Worm (Caenorhabditis elegans) whole organism, L1 larva: Measurements from ENCODE around the gene sysm-1.
A peak's percentile ranks its signal among the peaks of the same experiment; 100 is the strongest.

ENCODE experiments used
- C16A3.4 ChIP-seq: fragments of 150-350 bp; optimal IDR thresholded peaks from 2 replicates; lab custom pipeline; 2014; ENCODE audit warnings: missing biosample characterization, missing genetic modification characterization
- F16B12.6 ChIP-seq: fragments of 150-350 bp; optimal IDR thresholded peaks from 2 replicates; lab custom pipeline; 2014; ENCODE audit warnings: missing biosample characterization, missing genetic modification characterization
- aha-1 ChIP-seq: fragments of 150-350 bp; optimal IDR thresholded peaks from 2 replicates; lab custom pipeline; 2014; ENCODE audit warnings: missing biosample characterization, missing genetic modification characterization
- ama-1 ChIP-seq: fragments of 150-350 bp; optimal IDR thresholded peaks from 2 replicates; lab custom pipeline; 2014
- blmp-1 ChIP-seq: fragments of 150-350 bp; optimal IDR thresholded peaks from 2 replicates; lab custom pipeline; 2014; ENCODE audit warnings: missing biosample characterization, missing genetic modification characterization
- ceh-63 ChIP-seq: fragments of 200-800 bp; sonication (Bioruptor generic); optimal IDR thresholded peaks from 2 replicates; lab custom pipeline; 2018; ENCODE audit warnings: mild to moderate bottlenecking, missing genetic modification characterization, missing compliant biosample characterization
- ceh-90 ChIP-seq: sonication (generic microtip); optimal IDR thresholded peaks from 2 replicates; lab custom pipeline; 2016; ENCODE audit warnings: missing genetic modification characterization, missing compliant biosample characterization
- dsc-1 ChIP-seq: sonication (generic microtip); optimal IDR thresholded peaks from 2 replicates; lab custom pipeline; 2016; ENCODE audit warnings: mild to moderate bottlenecking, missing genetic modification characterization, missing compliant biosample characterization
- efl-1 ChIP-seq, 4 experiments: fragments of 150-350 bp; optimal IDR thresholded peaks in 3 of 4; peaks in 1 of 4; 1 replicate in 1 of 4; 2 replicates in 3 of 4; lab custom pipeline; 2014; ENCODE audit warnings: missing biosample characterization in 2 of 4, missing genetic modification characterization in 2 of 4, missing genetic modification reagents in 2 of 4
- efl-3 ChIP-seq: fragments of 200-800 bp; sonication (Bioruptor generic); optimal IDR thresholded peaks from 2 replicates; lab custom pipeline; 2018; ENCODE audit warnings: mild to moderate bottlenecking, missing genetic modification characterization, missing compliant biosample characterization
- egl-13 ChIP-seq: sonication (generic microtip); optimal IDR thresholded peaks from 2 replicates; lab custom pipeline; 2016; ENCODE audit warnings: missing genotype, missing genetic modification reagents, missing genetic modification characterization, missing compliant biosample characterization
- elt-2 ChIP-seq: sonication (generic microtip); optimal IDR thresholded peaks from 2 replicates; lab custom pipeline; 2016; ENCODE audit warnings: missing genetic modification characterization, mild to moderate bottlenecking, inconsistent platforms, missing compliant biosample characterization, missing genetic modification reagents
- elt-3 ChIP-seq, 6 experiments: fragments of 150-350 bp in 1 of 6; sonication (generic microtip); optimal IDR thresholded peaks; 2 replicates each; lab custom pipeline; 2017 to 2018; ENCODE audit warnings: missing biosample characterization in 6 of 6, missing genetic modification characterization in 6 of 6, inconsistent platforms in 1 of 6
- ets-5 ChIP-seq: fragments of 200-800 bp; sonication (Bioruptor generic); IDR thresholded peaks from 2 replicates; pipeline ENCODE4 v1.3.6; 2022; ENCODE audit warnings: missing genetic modification characterization, missing compliant biosample characterization
- fkh-10 ChIP-seq: sonication (generic microtip); optimal IDR thresholded peaks from 2 replicates; lab custom pipeline; 2017; ENCODE audit warnings: missing biosample characterization, missing genetic modification reagents, missing genetic modification characterization
- jun-1 ChIP-seq: fragments of 150-350 bp; optimal IDR thresholded peaks from 2 replicates; lab custom pipeline; 2014; ENCODE audit warnings: missing biosample characterization, missing genetic modification reagents, missing genetic modification characterization
- lin-14 ChIP-seq: fragments of 200-800 bp; sonication (Bioruptor generic); optimal IDR thresholded peaks from 2 replicates; lab custom pipeline; 2018; ENCODE audit warnings: mild to moderate bottlenecking, missing genetic modification characterization, moderate library complexity, missing compliant biosample characterization
- lin-15B ChIP-seq: fragments of 150-350 bp; sonication (generic microtip); optimal IDR thresholded peaks from 3 replicates; lab custom pipeline; 2014; ENCODE audit warnings: missing biosample characterization, missing genetic modification characterization
- lin-35 ChIP-seq, 2 experiments: fragments of 150-350 bp; optimal IDR thresholded peaks; 2 replicates each; lab custom pipeline; 2014; ENCODE audit warnings: missing biosample characterization in 2 of 2, missing genetic modification characterization in 2 of 2, missing genetic modification reagents in 2 of 2
- lsy-2 ChIP-seq, 2 experiments: fragments of 150-350 bp; optimal IDR thresholded peaks; 2 replicates each; lab custom pipeline; 2014; ENCODE audit warnings: missing biosample characterization in 2 of 2, missing genetic modification characterization in 2 of 2
- mef-2 ChIP-seq: fragments of 150-350 bp; optimal IDR thresholded peaks from 2 replicates; lab custom pipeline; 2014; ENCODE audit warnings: missing biosample characterization, missing genetic modification characterization
- nhr-11 ChIP-seq: fragments of 150-350 bp; optimal IDR thresholded peaks from 2 replicates; lab custom pipeline; 2014; ENCODE audit warnings: missing biosample characterization, missing genetic modification characterization
- nhr-20 ChIP-seq: sonication (generic microtip); optimal IDR thresholded peaks from 2 replicates; lab custom pipeline; 2016; ENCODE audit warnings: mild to moderate bottlenecking, missing genetic modification characterization, missing compliant biosample characterization
- nhr-237 ChIP-seq: fragments of 150-350 bp; optimal IDR thresholded peaks from 2 replicates; lab custom pipeline; 2014; ENCODE audit warnings: missing biosample characterization, missing genetic modification characterization
- nhr-47 ChIP-seq: sonication (generic microtip); optimal IDR thresholded peaks from 2 replicates; lab custom pipeline; 2016; ENCODE audit warnings: mild to moderate bottlenecking, missing genetic modification characterization, moderate library complexity, missing compliant biosample characterization
- nhr-71 ChIP-seq: sonication (generic microtip); optimal IDR thresholded peaks from 2 replicates; lab custom pipeline; 2016; ENCODE audit warnings: mild to moderate bottlenecking, missing genetic modification characterization, moderate library complexity, missing compliant biosample characterization
- nhr-76 ChIP-seq: sonication (generic microtip); optimal IDR thresholded peaks from 2 replicates; lab custom pipeline; 2017; ENCODE audit warnings: missing biosample characterization, missing genetic modification characterization
- nhr-84 ChIP-seq: sonication (generic microtip); optimal IDR thresholded peaks from 2 replicates; lab custom pipeline; 2017; ENCODE audit warnings: missing biosample characterization, missing genetic modification characterization
- nhr-85 ChIP-seq: sonication (generic microtip); peaks from one replicate; lab custom pipeline; 2016; ENCODE audit warnings: missing genetic modification characterization, inconsistent platforms, missing compliant biosample characterization
- pag-3 ChIP-seq: sonication (generic microtip); optimal IDR thresholded peaks from 2 replicates; lab custom pipeline; 2017; ENCODE audit warnings: missing genetic modification characterization, mild to moderate bottlenecking, missing compliant biosample characterization, antibody characterized with exemption, borderline replicate concordance; ENCODE audit not compliant: insufficient read depth
- pax-3 ChIP-seq: fragments of 200-800 bp; sonication (Bioruptor generic); optimal IDR thresholded peaks from 2 replicates; lab custom pipeline; 2018; ENCODE audit warnings: mild to moderate bottlenecking, missing genetic modification characterization, moderate library complexity, missing compliant biosample characterization
- rnt-1 ChIP-seq: sonication (generic microtip); optimal IDR thresholded peaks from 2 replicates; lab custom pipeline; 2016; ENCODE audit warnings: mild to moderate bottlenecking, missing genetic modification characterization, moderate library complexity, missing compliant biosample characterization
- snu-23 ChIP-seq: sonication (generic microtip); optimal IDR thresholded peaks from 2 replicates; lab custom pipeline; 2016; ENCODE audit warnings: missing genetic modification characterization, missing compliant biosample characterization
- sptf-1 ChIP-seq: fragments of 150-350 bp; optimal IDR thresholded peaks from 2 replicates; lab custom pipeline; 2014; ENCODE audit warnings: missing biosample characterization, missing genetic modification characterization
- sup-37 ChIP-seq: fragments of 200-800 bp; sonication (Bioruptor generic); optimal IDR thresholded peaks from 2 replicates; lab custom pipeline; 2018; ENCODE audit warnings: mild to moderate bottlenecking, missing genetic modification characterization, missing compliant biosample characterization
- unc-30 ChIP-seq: sonication (generic microtip); optimal IDR thresholded peaks from 2 replicates; lab custom pipeline; 2017; ENCODE audit warnings: missing biosample characterization, missing genetic modification characterization
- unc-86 ChIP-seq: sonication (generic microtip); optimal IDR thresholded peaks from 2 replicates; lab custom pipeline; 2016; ENCODE audit warnings: missing genetic modification characterization, missing compliant biosample characterization
- vab-15 ChIP-seq: sonication (generic microtip); optimal IDR thresholded peaks from 2 replicates; lab custom pipeline; 2017; ENCODE audit warnings: missing genotype, mild to moderate bottlenecking, missing genetic modification characterization, missing compliant biosample characterization
- ztf-4 ChIP-seq: fragments of 150-350 bp; optimal IDR thresholded peaks from 2 replicates; lab custom pipeline; 2014; ENCODE audit warnings: missing biosample characterization, missing genetic modification characterization

sysm-1 gene

ce11 chrII:9092910-9093309 lies 9.9 kb upstream of the sysm-1 start:
- TF ChIP-seq elt-3 (tag; optimal IDR thresholded peaks at IDR 0.05; lab: Kevin White, UChicago) = peak in 1 of 6 experiments; percentile 18
- TF ChIP-seq elt-2 (tag; lab: Kevin White, UChicago) = peak; percentile 48
- TF ChIP-seq nhr-71 (tag; lab: Kevin White, UChicago) = peak; percentile 0
- no peak for TF ChIP-seq egl-13 (tag; lab: Kevin White, UChicago)
- TF ChIP-seq nhr-76 (tag; lab: Kevin White, UChicago) = no peak
- no peak for TF ChIP-seq jun-1 (tag; lab: Kevin White, UChicago)
- no peak for TF ChIP-seq lsy-2 (tag; optimal IDR thresholded peaks at IDR 0.05; lab: Kevin White, UChicago)
- no peak for TF ChIP-seq efl-3 (GFP tag; lab: Kevin White, UChicago)
- TF ChIP-seq nhr-85 (tag; lab: Kevin White, UChicago) = peak; percentile 56
- no peak for TF ChIP-seq nhr-84 (tag; lab: Kevin White, UChicago)
- TF ChIP-seq F16B12.6 (tag; lab: Kevin White, UChicago) = no peak
- peak; percentile 22 for TF ChIP-seq vab-15
- TF ChIP-seq C16A3.4 = no peak
- TF ChIP-seq ama-1 (lab: Kevin White, UChicago) = no peak
- TF ChIP-seq nhr-47 (tag; lab: Kevin White, UChicago) = no peak
- peak; percentile 22 for TF ChIP-seq lin-14 (GFP tag; lab: Kevin White, UChicago)
- no peak for TF ChIP-seq snu-23
- TF ChIP-seq dsc-1 (tag; lab: Kevin White, UChicago) = no peak
- TF ChIP-seq unc-30 (tag; lab: Kevin White, UChicago) = no peak
- TF ChIP-seq sup-37 (GFP tag; lab: Kevin White, UChicago) = no peak
- peak in 1 of 2 experiments; percentile 22 for TF ChIP-seq lin-35 (GFP tag; optimal IDR thresholded peaks at IDR 0.05; lab: Kevin White, UChicago)

ce11 chrII:9086308-9086707 lies 3.3 kb upstream of the sysm-1 start, which contains the start of gene hlh-3:
hlh-3 (plus strand) TSS chrII:9086608.
- no peak for TF ChIP-seq aha-1
- TF ChIP-seq ztf-4 (tag; lab: Kevin White, UChicago) = no peak
- TF ChIP-seq fkh-10 (GFP tag; lab: Kevin White, UChicago) = no peak
- no peak for TF ChIP-seq mef-2 (tag; lab: Kevin White, UChicago)
- TF ChIP-seq ets-5 (GFP tag; lab: Robert Waterston, UW) = no peak
- TF ChIP-seq elt-2 (tag; lab: Kevin White, UChicago) = no peak
- no peak for TF ChIP-seq blmp-1
- no peak for TF ChIP-seq sptf-1 (tag; lab: Kevin White, UChicago)
- TF ChIP-seq ceh-90 (tag; lab: Kevin White, UChicago) = no peak
- TF ChIP-seq rnt-1 (tag; lab: Kevin White, UChicago) = no peak
- TF ChIP-seq vab-15 = no peak
- TF ChIP-seq nhr-11 = no peak
- no peak for TF ChIP-seq nhr-20 (tag; lab: Kevin White, UChicago)
- no peak for TF ChIP-seq nhr-237 (tag; lab: Kevin White, UChicago)

DNA sequence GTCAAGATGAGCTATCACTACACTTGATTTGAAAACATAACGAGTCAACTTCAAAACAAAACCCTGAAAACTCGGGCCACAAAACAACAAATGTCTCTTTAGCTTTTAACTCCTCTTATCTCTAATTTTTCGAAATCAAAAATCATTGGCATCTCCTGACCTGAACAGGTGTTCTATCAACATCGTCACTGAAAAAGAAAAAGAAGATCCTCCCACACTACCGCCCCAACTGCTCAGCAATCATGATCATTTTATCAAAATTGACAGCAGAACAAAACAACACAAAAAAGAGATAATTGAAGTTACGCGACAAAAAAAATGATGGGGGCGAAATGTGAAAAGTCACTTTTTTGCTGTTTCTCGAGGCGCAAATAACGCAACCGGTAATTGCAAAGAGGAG lies 4.6 kb downstream of the sysm-1 start:
- TF ChIP-seq nhr-71 (tag; lab: Kevin White, UChicago) = peak; percentile 25
- peak; percentile 23 for TF ChIP-seq pag-3 (tag; lab: Kevin White, UChicago)
- no peak for TF ChIP-seq pax-3 (tag; lab: Kevin White, UChicago)
- TF ChIP-seq rnt-1 (tag; lab: Kevin White, UChicago) = peak; percentile 31
- no peak for TF ChIP-seq unc-86 (tag; lab: Kevin White, UChicago)
- TF ChIP-seq lin-14 (GFP tag; lab: Kevin White, UChicago) = peak; percentile 56

DNA sequence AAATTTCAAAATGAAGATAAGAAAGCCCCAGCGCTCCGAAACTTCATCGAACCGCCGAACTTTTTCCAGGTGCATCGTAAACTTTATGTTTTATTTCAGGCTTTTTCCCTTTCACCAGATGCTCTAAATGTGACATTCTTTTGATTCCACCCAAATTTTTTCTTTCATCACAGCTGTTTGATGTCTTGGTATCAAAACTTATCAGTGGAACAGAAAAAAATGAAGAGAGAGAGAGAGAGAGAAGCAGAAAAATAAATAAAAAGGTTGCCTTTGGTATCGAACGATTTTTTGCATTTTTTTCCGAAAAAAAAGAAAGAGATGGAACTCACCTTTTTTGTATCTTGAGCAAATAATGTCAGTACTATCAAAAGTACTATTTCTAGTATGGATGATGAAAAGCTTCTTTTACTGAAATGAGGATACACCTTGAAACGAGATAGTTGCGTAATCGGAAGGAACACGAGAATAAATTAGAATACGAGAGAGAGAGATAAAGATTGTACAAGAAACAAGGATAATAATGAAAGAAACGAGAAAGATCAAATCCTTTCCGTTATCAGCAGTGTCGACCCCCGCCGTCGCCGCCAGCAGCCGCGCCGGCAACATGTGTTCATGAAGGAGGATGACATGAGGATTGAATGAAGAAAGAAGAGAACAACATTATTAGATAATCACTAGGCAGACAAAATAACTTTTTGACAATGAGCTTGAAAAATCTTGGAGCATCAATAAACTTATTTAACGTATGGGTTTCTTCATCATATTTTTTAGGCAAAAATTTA lies 6.7 kb downstream of the sysm-1 start:
- TF ChIP-seq efl-1 (optimal IDR thresholded peaks at IDR 0.05; lab: Kevin White, UChicago) = no peak
- peak in 1 of 2 experiments; percentile 44 for TF ChIP-seq efl-1 (GFP tag; optimal IDR thresholded peaks at IDR 0.05 in 1 of 2; lab: Kevin White, UChicago)
- TF ChIP-seq rnt-1 (tag; lab: Kevin White, UChicago) = peak; percentile 29
- peak; percentile 56 for TF ChIP-seq lin-14 (GFP tag; lab: Kevin White, UChicago)
- TF ChIP-seq pax-3 (tag; lab: Kevin White, UChicago) = no peak
- no peak for TF ChIP-seq ceh-63 (GFP tag; lab: Kevin White, UChicago)
- TF ChIP-seq lin-15B (tag; lab: Kevin White, UChicago) = no peak
- peak; percentile 4 for TF ChIP-seq blmp-1
- peak; percentile 16 for TF ChIP-seq nhr-71 (tag; lab: Kevin White, UChicago)
